Worm (Caenorhabditis elegans) whole organism, L3 larva: ENCODE results near the gene F44E2.6.

Source experiments
- R02D3.7 ChIP-seq: fragments of 150-350 bp; optimal IDR thresholded peaks from 2 replicates; lab custom pipeline; 2014; ENCODE audit warnings: missing biosample characterization, missing genetic modification characterization
- ZK546.5 ChIP-seq: sonication (generic microtip); optimal IDR thresholded peaks from 2 replicates; lab custom pipeline; 2017; ENCODE audit warnings: missing biosample characterization, missing genetic modification characterization
- aly-2 ChIP-seq: fragments of 150-350 bp; optimal IDR thresholded peaks from 2 replicates; lab custom pipeline; 2014; ENCODE audit warnings: missing biosample characterization, missing genetic modification characterization
- ama-1 ChIP-seq: fragments of 150-350 bp; optimal IDR thresholded peaks from 2 replicates; lab custom pipeline; 2018
- ceh-16 ChIP-seq: sonication (generic microtip); optimal IDR thresholded peaks from 2 replicates; lab custom pipeline; 2017; ENCODE audit warnings: missing biosample characterization, missing genetic modification characterization
- ceh-28 ChIP-seq: fragments of 150-350 bp; optimal IDR thresholded peaks from 2 replicates; lab custom pipeline; 2014; ENCODE audit warnings: missing biosample characterization, missing genetic modification reagents, missing genetic modification characterization
- ceh-82 ChIP-seq: fragments of 150-350 bp; optimal IDR thresholded peaks from 2 replicates; lab custom pipeline; 2014; ENCODE audit warnings: missing biosample characterization, missing genetic modification characterization
- ceh-9 ChIP-seq: sonication (generic microtip); optimal IDR thresholded peaks from 2 replicates; lab custom pipeline; 2018; ENCODE audit warnings: missing biosample characterization, missing genetic modification characterization
- daf-12 ChIP-seq: fragments of 150-350 bp; optimal IDR thresholded peaks from 2 replicates; lab custom pipeline; 2014; ENCODE audit warnings: missing biosample characterization, missing genetic modification reagents, missing genetic modification characterization
- egl-27 ChIP-seq: sonication (generic microtip); optimal IDR thresholded peaks from 4 replicates; lab custom pipeline; 2017; ENCODE audit warnings: missing biosample characterization, missing genetic modification reagents, missing genetic modification characterization
- egl-5 ChIP-seq: fragments of 150-350 bp; optimal IDR thresholded peaks from 2 replicates; lab custom pipeline; 2017; ENCODE audit warnings: missing biosample characterization, missing genetic modification reagents, missing genetic modification characterization, inconsistent platforms
- elt-1 ChIP-seq: fragments of 150-350 bp; optimal IDR thresholded peaks from 2 replicates; lab custom pipeline; 2014; ENCODE audit warnings: missing biosample characterization, missing genetic modification characterization
- elt-2 ChIP-seq: sonication (generic microtip); optimal IDR thresholded peaks from 2 replicates; lab custom pipeline; 2016; ENCODE audit warnings: missing genetic modification reagents, mild to moderate bottlenecking, missing genetic modification characterization, missing compliant biosample characterization
- elt-3 ChIP-seq, 3 experiments: fragments of 150-350 bp in 1 of 3; sonication (generic microtip) in 2 of 3; optimal IDR thresholded peaks; 2 replicates in 2 of 3; 4 replicates in 1 of 3; lab custom pipeline; 2014 to 2017; ENCODE audit warnings: missing biosample characterization in 3 of 3, missing genetic modification characterization in 3 of 3
- eor-1 ChIP-seq, 2 experiments: fragments of 150-350 bp; optimal IDR thresholded peaks; 2 replicates each; lab custom pipeline; 2014 to 2018; ENCODE audit warnings: missing biosample characterization in 2 of 2, missing genetic modification characterization in 2 of 2
- fkh-10 ChIP-seq: sonication (generic microtip); optimal IDR thresholded peaks from 2 replicates; lab custom pipeline; 2017; ENCODE audit warnings: missing biosample characterization, missing genetic modification reagents, missing genetic modification characterization
- fkh-2 ChIP-seq: fragments of 150-350 bp; optimal IDR thresholded peaks from 2 replicates; lab custom pipeline; 2014; ENCODE audit warnings: missing biosample characterization, missing genetic modification reagents, missing genetic modification characterization
- fos-1 ChIP-seq: fragments of 150-350 bp; optimal IDR thresholded peaks from 2 replicates; lab custom pipeline; 2014; ENCODE audit warnings: missing biosample characterization, missing genetic modification characterization
- hmg-11 ChIP-seq: sonication (generic microtip); optimal IDR thresholded peaks from 2 replicates; lab custom pipeline; 2016; ENCODE audit warnings: missing genetic modification characterization, missing compliant biosample characterization
- jun-1 ChIP-seq: fragments of 150-350 bp; optimal IDR thresholded peaks from 2 replicates; lab custom pipeline; 2014; ENCODE audit warnings: missing biosample characterization, missing genetic modification reagents, missing genetic modification characterization
- lin-15B ChIP-seq: fragments of 150-350 bp; optimal IDR thresholded peaks from 2 replicates; lab custom pipeline; 2014; ENCODE audit warnings: missing biosample characterization, missing genetic modification characterization
- lin-39 ChIP-seq: fragments of 150-350 bp; optimal IDR thresholded peaks from 2 replicates; lab custom pipeline; 2018; ENCODE audit warnings: missing biosample characterization, missing genetic modification reagents, missing genetic modification characterization
- lsy-12 ChIP-seq: sonication (generic microtip); optimal IDR thresholded peaks from 2 replicates; lab custom pipeline; 2016; ENCODE audit warnings: mild to moderate bottlenecking, missing genetic modification characterization, missing compliant biosample characterization
- mdl-1 ChIP-seq: fragments of 150-350 bp; optimal IDR thresholded peaks from 2 replicates; lab custom pipeline; 2014; ENCODE audit warnings: missing biosample characterization, missing genetic modification characterization
- mml-1 ChIP-seq: fragments of 150-350 bp; sonication (generic microtip); optimal IDR thresholded peaks from 3 replicates; lab custom pipeline; 2014; ENCODE audit warnings: missing biosample characterization, missing genetic modification characterization
- nfya-1 ChIP-seq: sonication (generic microtip); optimal IDR thresholded peaks from 2 replicates; lab custom pipeline; 2017; ENCODE audit warnings: missing genetic modification characterization, mild to moderate bottlenecking, missing compliant biosample characterization, antibody characterized with exemption, moderate library complexity; ENCODE audit not compliant: insufficient read depth
- nhr-11 ChIP-seq: fragments of 150-350 bp; optimal IDR thresholded peaks from 2 replicates; lab custom pipeline; 2014; ENCODE audit warnings: missing biosample characterization, missing genetic modification characterization
- nhr-12 ChIP-seq: fragments of 150-350 bp; optimal IDR thresholded peaks from 2 replicates; lab custom pipeline; 2014; ENCODE audit warnings: missing biosample characterization, missing genetic modification characterization
- nhr-23 ChIP-seq: fragments of 150-350 bp; optimal IDR thresholded peaks from 2 replicates; lab custom pipeline; 2014; ENCODE audit warnings: missing biosample characterization, missing genetic modification reagents, missing genetic modification characterization
- nhr-237 ChIP-seq: fragments of 150-350 bp; optimal IDR thresholded peaks from 2 replicates; lab custom pipeline; 2014; ENCODE audit warnings: missing biosample characterization, missing genetic modification characterization
- nhr-25 ChIP-seq: sonication (generic microtip); optimal IDR thresholded peaks from 2 replicates; lab custom pipeline; 2017; ENCODE audit warnings: missing biosample characterization, missing genetic modification characterization
- nhr-28 ChIP-seq: fragments of 150-350 bp; optimal IDR thresholded peaks from 2 replicates; lab custom pipeline; 2014; ENCODE audit warnings: missing biosample characterization, missing genetic modification characterization
- nhr-43 ChIP-seq: sonication (generic microtip); optimal IDR thresholded peaks from 2 replicates; lab custom pipeline; 2016; ENCODE audit warnings: mild to moderate bottlenecking, missing genetic modification characterization, missing compliant biosample characterization; ENCODE audit not compliant: poor library complexity, severe bottlenecking
- nhr-67 ChIP-seq: fragments of 150-350 bp; optimal IDR thresholded peaks from 2 replicates; lab custom pipeline; 2014; ENCODE audit warnings: missing biosample characterization, missing genetic modification characterization
- nhr-76 ChIP-seq: fragments of 150-350 bp; sonication (generic microtip); optimal IDR thresholded peaks from 5 replicates; lab custom pipeline; 2014; ENCODE audit warnings: missing biosample characterization, missing genetic modification characterization
- nhr-77 ChIP-seq: fragments of 150-350 bp; optimal IDR thresholded peaks from 2 replicates; lab custom pipeline; 2014; ENCODE audit warnings: missing biosample characterization, missing genetic modification characterization
- pha-4 ChIP-seq: fragments of 150-350 bp; optimal IDR thresholded peaks from 2 replicates; lab custom pipeline; 2014; ENCODE audit warnings: missing biosample characterization, missing genetic modification reagents, missing genetic modification characterization
- pqm-1 ChIP-seq: fragments of 150-350 bp; optimal IDR thresholded peaks from 2 replicates; lab custom pipeline; 2017; ENCODE audit warnings: missing biosample characterization, missing genetic modification characterization, inconsistent platforms
- sea-2 ChIP-seq: fragments of 150-350 bp; sonication (generic microtip); optimal IDR thresholded peaks from 4 replicates; lab custom pipeline; 2014; ENCODE audit warnings: missing biosample characterization, missing genetic modification reagents, missing genetic modification characterization
- skn-1 ChIP-seq: fragments of 150-350 bp; optimal IDR thresholded peaks from 2 replicates; lab custom pipeline; 2014; ENCODE audit warnings: missing biosample characterization, missing genetic modification characterization
- snpc-4 ChIP-seq: fragments of 150-350 bp; optimal IDR thresholded peaks from 2 replicates; lab custom pipeline; 2014; ENCODE audit warnings: missing biosample characterization, missing genetic modification characterization
- tbx-2 ChIP-seq: sonication (generic microtip); optimal IDR thresholded peaks from 2 replicates; lab custom pipeline; 2016; ENCODE audit warnings: mild to moderate bottlenecking, missing genetic modification characterization, missing compliant biosample characterization
- unc-39 ChIP-seq: sonication (generic microtip); optimal IDR thresholded peaks from 4 replicates; lab custom pipeline; 2017; ENCODE audit warnings: missing biosample characterization, missing genetic modification characterization
- unc-62 ChIP-seq: fragments of 150-350 bp; sonication (generic microtip); optimal IDR thresholded peaks from 4 replicates; lab custom pipeline; 2014; ENCODE audit warnings: missing biosample characterization, missing genetic modification reagents, missing genetic modification characterization
- zag-1 ChIP-seq: fragments of 150-350 bp; optimal IDR thresholded peaks from 2 replicates; lab custom pipeline; 2014; ENCODE audit warnings: missing biosample characterization, missing genetic modification characterization
- ztf-11 ChIP-seq: fragments of 150-350 bp; optimal IDR thresholded peaks from 2 replicates; lab custom pipeline; 2014; ENCODE audit warnings: missing biosample characterization, missing genetic modification characterization
- ztf-4 ChIP-seq: fragments of 150-350 bp; optimal IDR thresholded peaks from 2 replicates; lab custom pipeline; 2014; ENCODE audit warnings: missing biosample characterization, missing genetic modification characterization

The F44E2.6 gene

ce11 chrIII:8887184-8887801, 42.3 kb upstream of the F44E2.6 start, which contains the start of gene famh-136:
TSS of gene famh-136 (plus strand) at chrIII:8887751.
- TF ChIP-seq lin-15B (tag; lab: Kevin White, UChicago) (peak; percentile 77), ceh-28 (tag; lab: Kevin White, UChicago) (peak; percentile 71), ceh-9 (no peak), eor-1 (tag; optimal IDR thresholded peaks at IDR 0.05; lab: Kevin White, UChicago) (no peak), ceh-16 (tag; lab: Kevin White, UChicago) (no peak), R02D3.7 (peak; percentile 48), nhr-25 (tag; lab: Kevin White, UChicago) (peak; percentile 14), nhr-67 (tag; lab: Kevin White, UChicago) (no peak), daf-12 (no peak), zag-1 (no peak), nhr-76 (no peak), pha-4 (tag; lab: Kevin White, UChicago) (peak; percentile 95), lin-39 (tag; lab: Kevin White, UChicago) (peak; percentile 65), pqm-1 (tag; lab: Kevin White, UChicago) (peak; percentile 58), nhr-237 (tag; lab: Kevin White, UChicago) (no peak), nhr-12 (no peak), fos-1 (no peak), aly-2 (tag; lab: Kevin White, UChicago) (no peak), unc-39 (tag; lab: Kevin White, UChicago) (no peak), lsy-12 (tag; lab: Kevin White, UChicago) (peak; percentile 57), ama-1 (no peak), elt-1 (no peak), mml-1 (tag; lab: Kevin White, UChicago) (no peak), ztf-4 (tag; lab: Kevin White, UChicago) (peak; percentile 9), nfya-1 (tag; lab: Kevin White, UChicago) (peak; percentile 86), nhr-23 (tag; lab: Kevin White, UChicago) (no peak), elt-3 (tag; optimal IDR thresholded peaks at IDR 0.05; lab: Kevin White, UChicago) (no peak), snpc-4 (tag; lab: Kevin White, UChicago) (peak; percentile 88), skn-1 (peak; percentile 47), nhr-43 (tag; lab: Kevin White, UChicago) (peak; percentile 82), ZK546.5 (tag; lab: Kevin White, UChicago) (no peak), fkh-2 (tag; lab: Kevin White, UChicago) (no peak), sea-2 (GFP tag; lab: Kevin White, UChicago) (no peak), tbx-2 (tag; lab: Kevin White, UChicago) (peak; percentile 69), egl-5 (tag; lab: Kevin White, UChicago) (peak; percentile 23), nhr-28 (tag; lab: Kevin White, UChicago) (no peak), fkh-10 (GFP tag; lab: Kevin White, UChicago) (no peak), nhr-77 (peak; percentile 22), ztf-11 (tag; lab: Kevin White, UChicago) (no peak), jun-1 (peak; percentile 69), elt-2 (peak; percentile 84), unc-62 (no peak), ceh-82 (tag; lab: Kevin White, UChicago) (no peak), nhr-11 (peak; percentile 68), mdl-1 (tag; lab: Kevin White, UChicago) (no peak), egl-27 (tag; lab: Kevin White, UChicago) (no peak), hmg-11 (tag; lab: Kevin White, UChicago) (peak; percentile 48)
